Worm (Caenorhabditis elegans): ENCODE measurements around the gene C07B5.3.

- no peak for TF ChIP-seq egl-27 (tag; optimal IDR thresholded peaks at IDR 0.05)
- no peak for TF ChIP-seq ceh-82 (tag; optimal IDR thresholded peaks at IDR 0.05)
- no peak for TF ChIP-seq sea-2 (GFP tag; optimal IDR thresholded peaks at IDR 0.05)
- TF ChIP-seq pqm-1 (tag; optimal IDR thresholded peaks at IDR 0.05) = no peak
- no peak for TF ChIP-seq mdl-1 (tag; optimal IDR thresholded peaks at IDR 0.05)
- TF ChIP-seq ceh-16 (tag; optimal IDR thresholded peaks at IDR 0.05) = no peak
- TF ChIP-seq lin-39 (tag; optimal IDR thresholded peaks at IDR 0.05) = no peak
- TF ChIP-seq ceh-28 (tag; optimal IDR thresholded peaks at IDR 0.05) = no peak
- no peak for TF ChIP-seq pha-4 (tag; optimal IDR thresholded peaks at IDR 0.05)
- no peak for TF ChIP-seq ama-1 (optimal IDR thresholded peaks at IDR 0.05)
These were observed 13.6 kb upstream of the C07B5.3 start, which contains the start of gene C07B5.8 for ce11 chrX:9536665-9537064.
